Fruit fly (Drosophila melanogaster) whole organism, embryonic: ENCODE results near the gene CAH4.

Source experiments
- Aef1 ChIP-seq: fragments of 200-800 bp; sonication (Bioruptor generic); IDR thresholded peaks from 3 replicates; pipeline ENCODE4 v1.3.6; 2022; ENCODE audit warnings: missing biosample characterization, missing genetic modification characterization
- CG10959 ChIP-seq: fragments of 200-800 bp; sonication (Bioruptor generic); IDR thresholded peaks from 2 replicates; pipeline ENCODE4 v1.3.6; 2022; ENCODE audit warnings: missing biosample characterization, missing genetic modification characterization
- CG11247 ChIP-seq: fragments of 200-800 bp; sonication (Bioruptor generic); IDR thresholded peaks from 2 replicates; pipeline ENCODE4 v1.3.6; 2022; ENCODE audit warnings: missing biosample characterization, missing genetic modification characterization
- CG11398 ChIP-seq: fragments of 200-800 bp; sonication (Bioruptor generic); optimal IDR thresholded peaks from 2 replicates; lab custom pipeline; 2016; ENCODE audit warnings: missing biosample characterization, missing genetic modification characterization
- CG11696 ChIP-seq: fragments of 200-800 bp; sonication (Bioruptor generic); IDR thresholded peaks from 2 replicates; pipeline ENCODE4 v1.3.6; 2022; ENCODE audit warnings: missing biosample characterization, missing genetic modification characterization
- CG12071 ChIP-seq: fragments of 200-800 bp; sonication (Bioruptor generic); optimal IDR thresholded peaks from 3 replicates; lab custom pipeline; 2018; ENCODE audit warnings: missing biosample characterization, mild to moderate bottlenecking, missing genetic modification characterization
- CG15011 ChIP-seq: fragments of 200-800 bp; sonication (Bioruptor generic); optimal IDR thresholded peaks from 3 replicates; lab custom pipeline; 2018; ENCODE audit warnings: missing biosample characterization, mild to moderate bottlenecking, missing genetic modification characterization
- CG1647 ChIP-seq: fragments of 200-800 bp; sonication (Bioruptor generic); optimal IDR thresholded peaks from 3 replicates; lab custom pipeline; 2016; ENCODE audit warnings: missing biosample characterization, missing genetic modification characterization
- CG17359 ChIP-seq: fragments of 200-800 bp; sonication (Bioruptor generic); optimal IDR thresholded peaks from 3 replicates; lab custom pipeline; 2018; ENCODE audit warnings: missing biosample characterization, mild to moderate bottlenecking, missing genetic modification characterization, moderate library complexity
- CG17385 ChIP-seq: fragments of 200-800 bp; sonication (Bioruptor generic); optimal IDR thresholded peaks from 3 replicates; lab custom pipeline; 2018; ENCODE audit warnings: missing biosample characterization, mild to moderate bottlenecking, missing genetic modification characterization
- CG18262 ChIP-seq: fragments of 200-800 bp; optimal IDR thresholded peaks from 3 replicates; lab custom pipeline; 2019; ENCODE audit warnings: missing biosample characterization, mild to moderate bottlenecking, missing genetic modification characterization, moderate library complexity
- CG1832 ChIP-seq: fragments of 200-800 bp; sonication (Bioruptor generic); optimal IDR thresholded peaks from 2 replicates; lab custom pipeline; 2017; ENCODE audit warnings: missing biosample characterization, mild to moderate bottlenecking, missing genetic modification characterization, inconsistent platforms
- CG30431 ChIP-seq: fragments of 200-800 bp; sonication (Bioruptor generic); optimal IDR thresholded peaks from 2 replicates; lab custom pipeline; 2017; ENCODE audit warnings: missing biosample characterization, missing genetic modification characterization
- CG31365 ChIP-seq: fragments of 200-800 bp; sonication (Bioruptor generic); optimal IDR thresholded peaks from 2 replicates; lab custom pipeline; 2018; ENCODE audit warnings: missing biosample characterization, mild to moderate bottlenecking, missing genetic modification characterization
- CG33213 ChIP-seq: fragments of 200-800 bp; sonication (Bioruptor generic); optimal IDR thresholded peaks from 3 replicates; lab custom pipeline; 2016; ENCODE audit warnings: missing biosample characterization, missing genetic modification characterization
- CG33557 ChIP-seq: fragments of 200-800 bp; sonication (Bioruptor generic); optimal IDR thresholded peaks from 2 replicates; lab custom pipeline; 2019; ENCODE audit warnings: missing biosample characterization, mild to moderate bottlenecking, missing genetic modification characterization, moderate library complexity
- CG4424 ChIP-seq: fragments of 200-800 bp; sonication (Bioruptor generic); optimal IDR thresholded peaks from 3 replicates; lab custom pipeline; 2016; ENCODE audit warnings: missing biosample characterization, missing genetic modification characterization
- CG4617 ChIP-seq: fragments of 200-800 bp; sonication (Bioruptor generic); optimal IDR thresholded peaks from 3 replicates; lab custom pipeline; 2016; ENCODE audit warnings: missing biosample characterization, missing genetic modification characterization, borderline replicate concordance
- CG6272 ChIP-seq: fragments of 200-800 bp; sonication (Bioruptor generic); IDR thresholded peaks from 2 replicates; pipeline ENCODE4 v1.3.6; 2022; ENCODE audit warnings: missing biosample characterization, missing genetic modification characterization
- CG7963 ChIP-seq: fragments of 200-800 bp; sonication (Bioruptor generic); IDR thresholded peaks from 3 replicates; pipeline ENCODE4 v1.3.6; 2022; ENCODE audit warnings: missing biosample characterization, missing genetic modification characterization; ENCODE audit not compliant: partially characterized antibody
- Dbx ChIP-seq: fragments of 200-800 bp; sonication (Bioruptor generic); IDR thresholded peaks from 3 replicates; pipeline ENCODE4 v1.3.6; 2022; ENCODE audit warnings: missing biosample characterization, missing genetic modification characterization
- Dfd ChIP-seq, 2 experiments: fragments of >200 bp; optimal IDR thresholded peaks; 2 replicates each; lab custom pipeline; 2017; ENCODE audit warnings: missing biosample characterization in 2 of 2, missing genetic modification characterization in 2 of 2
- Dll ChIP-seq: fragments of 200-800 bp; sonication (Bioruptor generic); IDR thresholded peaks from 4 replicates; pipeline ENCODE4 v1.3.6; 2022; ENCODE audit warnings: missing biosample characterization, missing genetic modification characterization; ENCODE audit not compliant: partially characterized antibody
- Doc3 ChIP-seq: fragments of 200-800 bp; sonication (Bioruptor generic); IDR thresholded peaks from 3 replicates; pipeline ENCODE4 v1.3.6; 2022; ENCODE audit warnings: missing biosample characterization, missing genetic modification characterization; ENCODE audit not compliant: partially characterized antibody
- Dref ChIP-seq: fragments of 200-800 bp; sonication (Bioruptor generic); IDR thresholded peaks from 2 replicates; pipeline ENCODE4 v1.3.6; 2022; ENCODE audit warnings: missing biosample characterization, missing genetic modification characterization
- Fer2 ChIP-seq: fragments of 200-800 bp; sonication (Bioruptor generic); optimal IDR thresholded peaks from 2 replicates; lab custom pipeline; 2018; ENCODE audit warnings: missing biosample characterization, mild to moderate bottlenecking, missing genetic modification characterization, moderate library complexity
- H2.0 ChIP-seq: fragments of 200-800 bp; sonication (Bioruptor generic); IDR thresholded peaks from 2 replicates; pipeline ENCODE4 v1.3.6; 2022; ENCODE audit warnings: missing biosample characterization, missing genetic modification characterization
- Kr ChIP-seq: fragments of 200-800 bp; sonication (Bioruptor generic); optimal IDR thresholded peaks from 2 replicates; lab custom pipeline; 2017; ENCODE audit warnings: missing biosample characterization, mild to moderate bottlenecking, missing genetic modification characterization
- Nf-YA ChIP-seq: fragments of 200-800 bp; sonication (Bioruptor generic); IDR thresholded peaks from 2 replicates; pipeline ENCODE4 v1.3.6; 2022; ENCODE audit warnings: missing biosample characterization, missing genetic modification characterization
- NfI ChIP-seq: fragments of 200-800 bp; sonication (Bioruptor generic); optimal IDR thresholded peaks from 3 replicates; lab custom pipeline; 2018; ENCODE audit warnings: missing biosample characterization, mild to moderate bottlenecking, missing genetic modification characterization, moderate library complexity
- Poxn ChIP-seq: fragments of 200-800 bp; sonication (Bioruptor generic); IDR thresholded peaks from 2 replicates; pipeline ENCODE4 v1.3.6; 2022; ENCODE audit warnings: missing biosample characterization, missing genetic modification characterization
- Scr ChIP-seq: fragments of 200-800 bp; sonication (Bioruptor generic); IDR thresholded peaks from 2 replicates; pipeline ENCODE4 v1.3.6; 2022; ENCODE audit warnings: missing biosample characterization, missing genetic modification characterization; ENCODE audit not compliant: partially characterized antibody
- chinmo ChIP-seq: fragments of 200-800 bp; sonication (Bioruptor generic); IDR thresholded peaks from 4 replicates; pipeline ENCODE4 v1.3.6; 2022; ENCODE audit warnings: missing biosample characterization, missing genetic modification characterization; ENCODE audit not compliant: partially characterized antibody
- da ChIP-seq: fragments of 200-800 bp; sonication (Bioruptor generic); optimal IDR thresholded peaks from 2 replicates; lab custom pipeline; 2016; ENCODE audit warnings: missing biosample characterization, missing genetic modification characterization
- dan ChIP-seq: fragments of 200-800 bp; sonication (Bioruptor generic); IDR thresholded peaks from 2 replicates; pipeline ENCODE4 v1.3.6; 2022; ENCODE audit warnings: missing biosample characterization, missing genetic modification characterization
- dimm ChIP-seq: fragments of 200-800 bp; sonication (Bioruptor generic); IDR thresholded peaks from 2 replicates; pipeline ENCODE4 v1.3.6; 2022; ENCODE audit warnings: missing biosample characterization, missing genetic modification characterization
- ewg ChIP-seq: fragments of 200-800 bp; sonication (Bioruptor generic); optimal IDR thresholded peaks from 3 replicates; lab custom pipeline; 2017; ENCODE audit warnings: mild to moderate bottlenecking, missing biosample characterization, missing genetic modification reagents, missing genetic modification characterization
- gro ChIP-seq: fragments of 200-800 bp; sonication (Bioruptor generic); optimal IDR thresholded peaks from 2 replicates; lab custom pipeline; 2016; ENCODE audit warnings: missing biosample characterization, missing genetic modification characterization
- gsb-n ChIP-seq: fragments of 200-800 bp; sonication (Bioruptor generic); optimal IDR thresholded peaks from 3 replicates; lab custom pipeline; 2018; ENCODE audit warnings: missing biosample characterization, mild to moderate bottlenecking, missing genetic modification characterization
- her ChIP-seq: fragments of 200-800 bp; sonication (Bioruptor generic); optimal IDR thresholded peaks from 2 replicates; lab custom pipeline; 2016; ENCODE audit warnings: missing biosample characterization, missing genetic modification characterization
- nerfin-2 ChIP-seq: fragments of 200-800 bp; sonication (Bioruptor generic); IDR thresholded peaks from 2 replicates; pipeline ENCODE4 v1.3.6; 2022; ENCODE audit warnings: missing biosample characterization, missing genetic modification characterization; ENCODE audit not compliant: partially characterized antibody
- pnt ChIP-seq: fragments of 200-800 bp; sonication (Bioruptor generic); optimal IDR thresholded peaks from 3 replicates; lab custom pipeline; 2016; ENCODE audit warnings: missing biosample characterization, missing genetic modification characterization
- salm ChIP-seq: fragments of 200-800 bp; sonication (Bioruptor generic); optimal IDR thresholded peaks from 2 replicates; lab custom pipeline; 2018; ENCODE audit warnings: missing biosample characterization, mild to moderate bottlenecking, missing genetic modification characterization
- sc ChIP-seq, 3 experiments: fragments of >200 bp in 2 of 3; fragments of 200-800 bp in 1 of 3; sonication (Bioruptor generic) in 1 of 3; optimal IDR thresholded peaks; 2 replicates in 2 of 3; 3 replicates in 1 of 3; lab custom pipeline; 2017; ENCODE audit warnings: mild to moderate bottlenecking in 1 of 3, missing biosample characterization in 1 of 3, missing genetic modification characterization in 1 of 3, missing genetic modification reagents in 1 of 3
- shn ChIP-seq: fragments of 200-800 bp; sonication (Bioruptor generic); optimal IDR thresholded peaks from 3 replicates; lab custom pipeline; 2016; ENCODE audit warnings: missing biosample characterization, missing genetic modification characterization
- sqz ChIP-seq: fragments of 200-800 bp; sonication (Bioruptor generic); optimal IDR thresholded peaks from 3 replicates; lab custom pipeline; 2018; ENCODE audit warnings: missing biosample characterization, mild to moderate bottlenecking, missing genetic modification characterization
- sug ChIP-seq: fragments of 200-800 bp; optimal IDR thresholded peaks from 2 replicates; lab custom pipeline; 2019; ENCODE audit warnings: missing biosample characterization, mild to moderate bottlenecking, missing genetic modification characterization, moderate library complexity
- wor ChIP-seq: fragments of 200-800 bp; sonication (Bioruptor generic); IDR thresholded peaks from 2 replicates; pipeline ENCODE4 v1.3.6; 2022; ENCODE audit warnings: missing biosample characterization, missing genetic modification characterization
- zfh2 ChIP-seq: fragments of 200-800 bp; sonication (Bioruptor generic); optimal IDR thresholded peaks from 2 replicates; lab custom pipeline; 2016; ENCODE audit warnings: missing biosample characterization, missing genetic modification characterization

The CAH4 gene

DNA sequence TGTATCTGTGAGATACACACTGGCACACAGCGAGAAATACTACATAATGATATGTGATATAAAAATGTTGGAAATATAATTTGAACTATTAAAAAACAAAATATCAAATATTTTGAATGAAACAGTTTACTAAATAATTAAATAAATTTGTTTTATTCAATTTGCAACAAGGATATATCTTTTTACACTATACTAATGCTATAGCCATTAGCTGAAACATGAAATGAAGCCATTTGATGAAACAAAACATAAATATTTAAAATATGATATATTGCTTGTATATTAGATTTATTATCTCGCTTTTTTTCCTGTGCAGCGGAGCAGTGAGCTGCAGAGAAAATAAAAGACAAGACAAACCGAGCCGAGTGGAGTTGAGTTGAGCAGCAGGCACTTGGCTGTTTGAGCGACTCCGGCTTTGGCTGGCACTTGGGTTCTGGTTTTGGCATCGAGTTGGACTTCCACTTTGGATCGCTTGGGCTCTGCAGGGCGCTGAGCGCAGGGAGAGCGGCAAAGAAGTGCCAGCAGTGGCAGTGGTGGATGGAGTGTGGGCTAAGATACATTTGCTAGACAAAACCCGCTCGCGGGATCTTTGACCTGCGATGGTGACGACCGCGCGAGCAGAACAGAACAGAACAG lies 36.1 kb upstream of the CAH4 start (continued):
- peak; percentile 74 for TF ChIP-seq CG17385
- TF ChIP-seq CG4424 (GFP tag; lab: Kevin White, UChicago), result peak; percentile 76
- no peak for TF ChIP-seq CG10959 (GFP tag; lab: Robert Waterston, UW)
- TF ChIP-seq Aef1 (GFP tag; lab: Robert Waterston, UW), result peak; percentile 35; the same call in 1 of the 3 replicates
- peak; percentile 56; the same call in 1 of the 4 replicates for TF ChIP-seq chinmo
- no peak for TF ChIP-seq zfh2 (GFP tag; lab: Kevin White, UChicago)
- TF ChIP-seq Dll, result no peak
- no peak for TF ChIP-seq CG4617 (GFP tag; lab: Kevin White, UChicago)
- TF ChIP-seq wor (GFP tag; lab: Robert Waterston, UW), result peak; percentile 47; the same call in 1 of the 2 replicates
- TF ChIP-seq sug, result no peak
- peak; percentile 37 for TF ChIP-seq Fer2
- TF ChIP-seq Nf-YA (GFP tag; lab: Robert Waterston, UW), result peak; percentile 57; the same call in 1 of the 2 replicates
- TF ChIP-seq CG6272 (GFP tag; lab: Robert Waterston, UW), result no peak
- TF ChIP-seq H2.0, result peak; percentile 24; the same call in 1 of the 2 replicates
- no peak for TF ChIP-seq sc (optimal IDR thresholded peaks at IDR 0.05; lab: Kevin White, UChicago)
- TF ChIP-seq sc (GFP tag; optimal IDR thresholded peaks at IDR 0.05; lab: Kevin White, UChicago), result peak; percentile 48
- 0 out of 2 replicates have a peak, but pooled peaks have one; percentile 14 for TF ChIP-seq CG11247 (GFP tag; lab: Robert Waterston, UW)
- TF ChIP-seq CG18262 (tag; lab: Kevin White, UChicago), result peak; percentile 97
- no peak for TF ChIP-seq her (GFP tag; lab: Kevin White, UChicago)
- peak; percentile 89 for TF ChIP-seq CG33557
- TF ChIP-seq Dref, result no peak
- TF ChIP-seq CG30431 (GFP tag; lab: Kevin White, UChicago), result peak; percentile 18
- peak; percentile 85 for TF ChIP-seq CG17359 (tag; lab: Kevin White, UChicago)
- TF ChIP-seq Doc3, result no peak
- TF ChIP-seq pnt (GFP tag; lab: Kevin White, UChicago), result peak; percentile 12
- peak; percentile 31 for TF ChIP-seq ewg (GFP tag; lab: Kevin White, UChicago)
- peak; percentile 75 for TF ChIP-seq CG15011 (GFP tag; lab: Kevin White, UChicago)
- TF ChIP-seq CG1647 (GFP tag; lab: Kevin White, UChicago), result no peak
- no peak for TF ChIP-seq nerfin-2 (GFP tag; lab: Robert Waterston, UW)
- TF ChIP-seq CG1832 (GFP tag; lab: Kevin White, UChicago), result no peak
- no peak for TF ChIP-seq Dfd (GFP tag; optimal IDR thresholded peaks at IDR 0.05; lab: Kevin White, UChicago)
- TF ChIP-seq Kr (GFP tag; lab: Kevin White, UChicago), result no peak
- TF ChIP-seq Poxn (GFP tag; lab: Robert Waterston, UW), result no peak
- TF ChIP-seq CG31365 (tag; lab: Kevin White, UChicago), result no peak
- peak; percentile 57 for TF ChIP-seq CG11696 (GFP tag; lab: Robert Waterston, UW)
- peak; percentile 40 for TF ChIP-seq NfI (GFP tag; lab: Kevin White, UChicago)
- no peak for TF ChIP-seq da
- no peak for TF ChIP-seq gro
- 0 out of 2 replicates have a peak, but pooled peaks have one; percentile 6 for TF ChIP-seq dimm (GFP tag; lab: Robert Waterston, UW)
- peak; percentile 86 for TF ChIP-seq gsb-n (tag; lab: Kevin White, UChicago)
- peak; percentile 79 for TF ChIP-seq salm
- 0 out of 3 replicates have a peak, but pooled peaks have one; percentile 53 for TF ChIP-seq Dbx (GFP tag; lab: Robert Waterston, UW)
- TF ChIP-seq CG7963 (GFP tag; lab: Robert Waterston, UW), result no peak
- no peak for TF ChIP-seq CG33213 (GFP tag; lab: Kevin White, UChicago)
- peak; percentile 80 for TF ChIP-seq sqz
- TF ChIP-seq CG11398 (GFP tag; lab: Kevin White, UChicago), result no peak
- TF ChIP-seq shn (GFP tag; lab: Kevin White, UChicago), result no peak
- TF ChIP-seq Scr (GFP tag; lab: Robert Waterston, UW), result no peak
- no peak for TF ChIP-seq dan (GFP tag; lab: Robert Waterston, UW)
- no peak for TF ChIP-seq CG12071 (GFP tag; lab: Kevin White, UChicago)
